Worm (Caenorhabditis elegans) whole organism, L1 larva: ENCODE results near the gene Y113G7B.28.

ENCODE experiments used
- C16A3.4 ChIP-seq: fragments of 150-350 bp; optimal IDR thresholded peaks from 2 replicates; lab custom pipeline; 2014; ENCODE audit warnings: missing biosample characterization, missing genetic modification characterization
- F16B12.6 ChIP-seq: fragments of 150-350 bp; optimal IDR thresholded peaks from 2 replicates; lab custom pipeline; 2014; ENCODE audit warnings: missing biosample characterization, missing genetic modification characterization
- Y116A8C.19 ChIP-seq: sonication (generic microtip); optimal IDR thresholded peaks from 2 replicates; lab custom pipeline; 2016; ENCODE audit warnings: missing compliant biosample characterization, missing genetic modification characterization, borderline replicate concordance
- aha-1 ChIP-seq: fragments of 150-350 bp; optimal IDR thresholded peaks from 2 replicates; lab custom pipeline; 2014; ENCODE audit warnings: missing biosample characterization, missing genetic modification characterization
- alr-1 ChIP-seq: fragments of 200-800 bp; sonication (Bioruptor generic); optimal IDR thresholded peaks from 2 replicates; lab custom pipeline; 2018; ENCODE audit warnings: borderline replicate concordance, mild to moderate bottlenecking, missing genetic modification characterization, missing compliant biosample characterization
- aly-2 ChIP-seq: fragments of 150-350 bp; optimal IDR thresholded peaks from 2 replicates; lab custom pipeline; 2014; ENCODE audit warnings: missing biosample characterization, missing genetic modification characterization
- ama-1 ChIP-seq: fragments of 150-350 bp; optimal IDR thresholded peaks from 2 replicates; lab custom pipeline; 2014
- blmp-1 ChIP-seq: fragments of 150-350 bp; optimal IDR thresholded peaks from 2 replicates; lab custom pipeline; 2014; ENCODE audit warnings: missing biosample characterization, missing genetic modification characterization
- ceh-63 ChIP-seq: fragments of 200-800 bp; sonication (Bioruptor generic); optimal IDR thresholded peaks from 2 replicates; lab custom pipeline; 2018; ENCODE audit warnings: mild to moderate bottlenecking, missing genetic modification characterization, missing compliant biosample characterization
- ceh-82 ChIP-seq, 3 experiments: fragments of 150-350 bp in 1 of 3; sonication (generic microtip) in 2 of 3; optimal IDR thresholded peaks; 2 replicates each; lab custom pipeline; 2014 to 2017; ENCODE audit warnings: missing biosample characterization in 3 of 3, missing genetic modification characterization in 3 of 3
- dpl-1 ChIP-seq, 3 experiments: fragments of 150-350 bp in 2 of 3; sonication (generic microtip) in 1 of 3; optimal IDR thresholded peaks; 2 replicates each; lab custom pipeline; 2014 to 2017; ENCODE audit warnings: missing biosample characterization in 3 of 3, missing genetic modification characterization in 3 of 3, missing genetic modification reagents in 3 of 3
- efl-1 ChIP-seq, 4 experiments: fragments of 150-350 bp; optimal IDR thresholded peaks in 3 of 4; peaks in 1 of 4; 1 replicate in 1 of 4; 2 replicates in 3 of 4; lab custom pipeline; 2014; ENCODE audit warnings: missing biosample characterization in 2 of 4, missing genetic modification characterization in 2 of 4, missing genetic modification reagents in 2 of 4
- egl-13 ChIP-seq: sonication (generic microtip); optimal IDR thresholded peaks from 2 replicates; lab custom pipeline; 2016; ENCODE audit warnings: missing genotype, missing genetic modification reagents, missing genetic modification characterization, missing compliant biosample characterization
- egl-27 ChIP-seq, 2 experiments: fragments of 150-350 bp in 1 of 2; sonication (generic microtip); optimal IDR thresholded peaks; 3 replicates each; lab custom pipeline; 2017 to 2018; ENCODE audit warnings: missing biosample characterization in 2 of 2, missing genetic modification characterization in 2 of 2, missing genetic modification reagents in 2 of 2
- elt-2 ChIP-seq: sonication (generic microtip); optimal IDR thresholded peaks from 2 replicates; lab custom pipeline; 2016; ENCODE audit warnings: missing genetic modification characterization, mild to moderate bottlenecking, inconsistent platforms, missing compliant biosample characterization, missing genetic modification reagents
- elt-3 ChIP-seq, 6 experiments: fragments of 150-350 bp in 1 of 6; sonication (generic microtip); optimal IDR thresholded peaks; 2 replicates each; lab custom pipeline; 2017 to 2018; ENCODE audit warnings: missing biosample characterization in 6 of 6, missing genetic modification characterization in 6 of 6, inconsistent platforms in 1 of 6
- ets-5 ChIP-seq: fragments of 200-800 bp; sonication (Bioruptor generic); IDR thresholded peaks from 2 replicates; pipeline ENCODE4 v1.3.6; 2022; ENCODE audit warnings: missing genetic modification characterization, missing compliant biosample characterization
- fkh-10 ChIP-seq: sonication (generic microtip); optimal IDR thresholded peaks from 2 replicates; lab custom pipeline; 2017; ENCODE audit warnings: missing biosample characterization, missing genetic modification reagents, missing genetic modification characterization
- fkh-4 ChIP-seq: sonication (generic microtip); optimal IDR thresholded peaks from 2 replicates; lab custom pipeline; 2016; ENCODE audit warnings: missing compliant biosample characterization, missing genetic modification characterization, borderline replicate concordance
- fos-1 ChIP-seq: fragments of 150-350 bp; optimal IDR thresholded peaks from 2 replicates; lab custom pipeline; 2014; ENCODE audit warnings: missing biosample characterization, missing genetic modification characterization
- grh-1 ChIP-seq: fragments of 200-800 bp; sonication (Bioruptor generic); IDR thresholded peaks from 2 replicates; pipeline ENCODE4 v1.3.6; 2022; ENCODE audit warnings: missing genetic modification reagents, missing genetic modification characterization, missing compliant biosample characterization
- hlh-17 ChIP-seq: fragments of 200-800 bp; sonication (Bioruptor generic); optimal IDR thresholded peaks from 2 replicates; lab custom pipeline; 2018; ENCODE audit warnings: missing genetic modification characterization, mild to moderate bottlenecking, missing compliant biosample characterization, moderate library complexity, borderline replicate concordance
- hlh-4 ChIP-seq: sonication (generic microtip); optimal IDR thresholded peaks from 2 replicates; lab custom pipeline; 2016; ENCODE audit warnings: mild to moderate bottlenecking, missing genetic modification characterization, missing compliant biosample characterization
- hpl-2 ChIP-seq: fragments of 150-350 bp; optimal IDR thresholded peaks from 2 replicates; lab custom pipeline; 2014; ENCODE audit warnings: missing biosample characterization, missing genetic modification reagents, missing genetic modification characterization
- irx-1 ChIP-seq: sonication (generic microtip); optimal IDR thresholded peaks from 2 replicates; lab custom pipeline; 2016; ENCODE audit warnings: missing genetic modification characterization, missing compliant biosample characterization
- lin-14 ChIP-seq: fragments of 200-800 bp; sonication (Bioruptor generic); optimal IDR thresholded peaks from 2 replicates; lab custom pipeline; 2018; ENCODE audit warnings: mild to moderate bottlenecking, missing genetic modification characterization, moderate library complexity, missing compliant biosample characterization
- lin-15B ChIP-seq: fragments of 150-350 bp; sonication (generic microtip); optimal IDR thresholded peaks from 3 replicates; lab custom pipeline; 2014; ENCODE audit warnings: missing biosample characterization, missing genetic modification characterization
- lin-35 ChIP-seq, 2 experiments: fragments of 150-350 bp; optimal IDR thresholded peaks; 2 replicates each; lab custom pipeline; 2014; ENCODE audit warnings: missing biosample characterization in 2 of 2, missing genetic modification characterization in 2 of 2, missing genetic modification reagents in 2 of 2
- lir-3 ChIP-seq: sonication (generic microtip); optimal IDR thresholded peaks from 2 replicates; lab custom pipeline; 2016; ENCODE audit warnings: mild to moderate bottlenecking, missing genetic modification characterization, moderate library complexity, missing compliant biosample characterization; ENCODE audit not compliant: poor library complexity
- lsy-2 ChIP-seq, 2 experiments: fragments of 150-350 bp; optimal IDR thresholded peaks; 2 replicates each; lab custom pipeline; 2014; ENCODE audit warnings: missing biosample characterization in 2 of 2, missing genetic modification characterization in 2 of 2
- mab-9 ChIP-seq: fragments of 200-800 bp; sonication (Bioruptor generic); IDR thresholded peaks from 2 replicates; pipeline ENCODE4 v1.3.6; 2022; ENCODE audit warnings: missing genetic modification reagents, missing genetic modification characterization, missing compliant biosample characterization
- mef-2 ChIP-seq: fragments of 150-350 bp; optimal IDR thresholded peaks from 2 replicates; lab custom pipeline; 2014; ENCODE audit warnings: missing biosample characterization, missing genetic modification characterization
- nhr-11 ChIP-seq: fragments of 150-350 bp; optimal IDR thresholded peaks from 2 replicates; lab custom pipeline; 2014; ENCODE audit warnings: missing biosample characterization, missing genetic modification characterization
- nhr-19 ChIP-seq: fragments of 200-800 bp; sonication (Bioruptor generic); conservative IDR thresholded peaks from 2 replicates; pipeline ENCODE4 v1.3.6; 2022; ENCODE audit warnings: missing genetic modification characterization, missing compliant biosample characterization
- nhr-71 ChIP-seq: sonication (generic microtip); optimal IDR thresholded peaks from 2 replicates; lab custom pipeline; 2016; ENCODE audit warnings: mild to moderate bottlenecking, missing genetic modification characterization, moderate library complexity, missing compliant biosample characterization
- nhr-85 ChIP-seq: sonication (generic microtip); peaks from one replicate; lab custom pipeline; 2016; ENCODE audit warnings: missing genetic modification characterization, inconsistent platforms, missing compliant biosample characterization
- rnt-1 ChIP-seq: sonication (generic microtip); optimal IDR thresholded peaks from 2 replicates; lab custom pipeline; 2016; ENCODE audit warnings: mild to moderate bottlenecking, missing genetic modification characterization, moderate library complexity, missing compliant biosample characterization
- sup-37 ChIP-seq: fragments of 200-800 bp; sonication (Bioruptor generic); optimal IDR thresholded peaks from 2 replicates; lab custom pipeline; 2018; ENCODE audit warnings: mild to moderate bottlenecking, missing genetic modification characterization, missing compliant biosample characterization
- swsn-7 ChIP-seq: sonication (generic microtip); optimal IDR thresholded peaks from 2 replicates; lab custom pipeline; 2016; ENCODE audit warnings: missing genetic modification characterization, missing compliant biosample characterization
- tlp-1 ChIP-seq: fragments of 150-350 bp; optimal IDR thresholded peaks from 2 replicates; lab custom pipeline; 2014; ENCODE audit warnings: missing biosample characterization, missing genetic modification characterization
- unc-130 ChIP-seq: fragments of 150-350 bp; optimal IDR thresholded peaks from 2 replicates; lab custom pipeline; 2017; ENCODE audit warnings: missing biosample characterization, missing genetic modification characterization, inconsistent platforms
- zag-1 ChIP-seq: fragments of 150-350 bp; optimal IDR thresholded peaks from 2 replicates; lab custom pipeline; 2014; ENCODE audit warnings: missing biosample characterization, missing genetic modification characterization
- zip-4 ChIP-seq: fragments of 200-800 bp; sonication (Bioruptor generic); optimal IDR thresholded peaks from 2 replicates; lab custom pipeline; 2018; ENCODE audit warnings: mild to moderate bottlenecking, missing genetic modification characterization, moderate library complexity, missing compliant biosample characterization
- ztf-4 ChIP-seq: fragments of 150-350 bp; optimal IDR thresholded peaks from 2 replicates; lab custom pipeline; 2014; ENCODE audit warnings: missing biosample characterization, missing genetic modification characterization

Gene Y113G7B.28

DNA sequence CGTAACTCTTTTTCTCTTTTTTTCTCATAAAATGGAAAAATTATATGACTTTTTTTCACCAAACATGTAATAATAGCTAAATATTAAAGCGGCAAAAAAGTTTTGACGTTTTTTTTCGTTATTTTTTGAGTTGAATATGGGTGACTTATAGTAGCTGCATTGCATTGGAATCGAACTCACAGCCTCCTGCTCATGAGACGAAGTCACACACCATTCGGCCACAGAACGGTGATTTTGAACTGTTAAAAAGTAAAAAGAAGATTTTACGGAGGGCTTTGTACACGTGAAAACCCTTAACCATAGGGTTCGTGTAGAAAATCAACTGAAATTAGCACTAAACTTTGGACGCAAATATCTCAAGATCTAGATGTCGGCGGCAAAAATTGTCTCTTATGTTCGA is 43.9 kb upstream of the Y113G7B.28 start:
- no peak for TF ChIP-seq grh-1
- no peak for TF ChIP-seq C16A3.4 (tag; lab: Kevin White, UChicago)
- no peak for TF ChIP-seq zag-1 (tag; lab: Kevin White, UChicago)
- no peak for TF ChIP-seq lin-15B (tag; lab: Kevin White, UChicago)

DNA sequence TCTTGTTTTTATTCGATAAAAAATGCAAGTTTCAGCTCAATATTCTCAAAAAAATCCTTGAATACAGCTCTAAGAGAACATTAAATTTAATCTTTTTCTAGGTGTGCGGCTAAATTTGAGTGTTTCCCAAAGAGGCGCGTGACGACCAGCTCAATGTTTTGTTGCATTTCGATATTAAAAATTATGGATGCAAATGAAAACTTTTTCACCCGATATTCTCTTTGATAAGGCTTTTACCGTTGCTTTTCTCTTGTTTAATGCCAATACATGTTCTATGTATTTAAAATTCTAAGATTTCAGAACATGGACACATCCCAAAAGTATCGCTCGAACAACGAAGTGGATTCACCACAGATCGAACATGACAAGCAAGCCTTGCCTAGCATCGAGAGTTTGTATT is 37.6 kb upstream of the Y113G7B.28 start, which contains the start of gene F19B2.6:
Gene F19B2.6 (plus strand): TSS at position 301 of the 400 bp plus-strand sequence.
- no peak for TF ChIP-seq hpl-2
- TF ChIP-seq ets-5 (GFP tag; lab: Robert Waterston, UW), result no peak
- TF ChIP-seq F16B12.6 (tag; lab: Kevin White, UChicago), result no peak
- TF ChIP-seq alr-1, result no peak
- no peak for TF ChIP-seq grh-1

DNA sequence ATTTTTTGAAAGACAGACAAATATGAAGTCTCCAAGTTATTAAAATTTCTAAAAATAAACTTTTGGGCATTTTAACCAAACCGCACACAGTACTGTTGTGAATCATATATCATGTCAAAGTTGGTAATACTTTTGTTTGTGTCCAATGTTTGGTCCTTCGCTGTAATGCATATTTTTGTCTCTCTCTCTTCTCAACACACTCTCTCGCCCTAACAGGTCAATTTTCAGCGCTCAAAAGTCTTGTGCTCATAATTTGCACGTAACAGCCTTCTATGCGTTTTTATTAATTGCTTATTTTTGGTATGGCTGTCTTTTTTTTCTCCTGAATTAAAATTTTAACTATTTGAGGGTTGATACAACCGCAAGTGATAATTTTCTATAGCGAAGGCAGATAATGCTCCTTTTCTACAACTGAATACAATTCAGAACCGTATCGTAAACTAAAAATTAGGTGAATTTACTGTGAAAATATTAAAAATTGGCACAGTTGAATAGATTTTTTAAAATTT is 34.0 kb upstream of the Y113G7B.28 start:
- no peak for TF ChIP-seq zip-4

DNA sequence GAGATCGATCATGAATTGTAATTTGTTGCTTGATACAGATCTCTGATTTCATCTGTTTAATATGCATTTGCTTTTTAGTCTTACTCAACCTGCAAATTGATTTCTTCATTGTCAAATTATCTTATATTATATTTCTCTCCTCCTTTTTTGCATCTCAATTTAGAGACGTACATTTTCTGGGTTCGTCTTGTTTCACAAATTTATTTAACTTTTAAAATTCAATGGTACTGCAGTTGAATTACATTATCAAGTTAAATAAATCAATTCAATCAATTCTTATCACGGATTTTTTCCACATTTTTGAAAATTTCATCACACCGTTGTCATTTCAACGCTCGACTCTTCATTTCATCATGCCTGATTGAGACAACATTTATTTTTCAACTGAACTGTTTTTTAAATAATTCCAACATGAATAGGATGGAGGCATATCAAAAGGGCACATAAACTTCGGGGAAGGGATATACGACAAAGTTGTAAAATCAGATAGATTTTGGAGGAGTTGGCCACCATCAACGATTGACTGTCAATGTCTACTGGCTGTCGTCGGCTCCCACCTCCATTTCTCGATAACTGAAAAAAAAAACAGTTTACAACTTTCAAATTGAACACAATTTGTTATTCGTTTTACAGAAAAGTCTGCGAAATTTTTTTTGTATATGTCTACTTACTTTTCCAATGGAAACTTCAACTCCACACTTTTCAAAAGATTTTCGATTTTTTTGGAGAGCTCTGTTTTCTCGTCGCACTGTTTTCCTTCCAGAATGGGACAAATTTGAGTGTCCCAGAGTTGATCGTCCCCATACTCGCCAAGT is 33.3 kb upstream of the Y113G7B.28 start:
- no peak for TF ChIP-seq mef-2 (tag; lab: Kevin White, UChicago)
- no peak for TF ChIP-seq lsy-2 (tag; optimal IDR thresholded peaks at IDR 0.05; lab: Kevin White, UChicago)
- no peak for TF ChIP-seq mab-9
- TF ChIP-seq lin-35 (GFP tag; optimal IDR thresholded peaks at IDR 0.05; lab: Kevin White, UChicago), result peak in 1 of 2 experiments; percentile 60
- TF ChIP-seq elt-2 (tag; lab: Kevin White, UChicago), result peak; percentile 73
- TF ChIP-seq nhr-19 (GFP tag; lab: Robert Waterston, UW), result no peak
- no peak for TF ChIP-seq swsn-7 (tag; lab: Kevin White, UChicago)
- TF ChIP-seq fkh-4 (tag; lab: Kevin White, UChicago), result no peak
- TF ChIP-seq tlp-1 (tag; lab: Kevin White, UChicago), result no peak
- TF ChIP-seq alr-1, result no peak
- no peak for TF ChIP-seq rnt-1 (tag; lab: Kevin White, UChicago)
- TF ChIP-seq F16B12.6 (tag; lab: Kevin White, UChicago), result no peak
- TF ChIP-seq lin-14, result no peak
- no peak for TF ChIP-seq irx-1 (tag; lab: Kevin White, UChicago)
- no peak for TF ChIP-seq aha-1
- peak; percentile 63 for TF ChIP-seq ama-1
- TF ChIP-seq egl-27 (tag; optimal IDR thresholded peaks at IDR 0.05; lab: Kevin White, UChicago), result no peak
- peak; percentile 9 for TF ChIP-seq nhr-71 (tag; lab: Kevin White, UChicago)
- no peak for TF ChIP-seq sup-37 (GFP tag; lab: Kevin White, UChicago)
- no peak for TF ChIP-seq fkh-10
- TF ChIP-seq blmp-1 (tag; lab: Kevin White, UChicago), result no peak
- no peak for TF ChIP-seq egl-13 (tag; lab: Kevin White, UChicago)
- no peak for TF ChIP-seq ceh-82 (tag; optimal IDR thresholded peaks at IDR 0.05; lab: Kevin White, UChicago)
- no peak for TF ChIP-seq ceh-63
- no peak for TF ChIP-seq ztf-4
- TF ChIP-seq nhr-85 (tag; lab: Kevin White, UChicago), result no peak
- no peak for TF ChIP-seq hlh-17 (GFP tag; lab: Kevin White, UChicago)
- peak; percentile 51 for TF ChIP-seq hpl-2
- no peak for TF ChIP-seq efl-1 (optimal IDR thresholded peaks at IDR 0.05; lab: Kevin White, UChicago)
- peak in 1 of 2 experiments; percentile 59 for TF ChIP-seq efl-1 (GFP tag; optimal IDR thresholded peaks at IDR 0.05 in 1 of 2; lab: Kevin White, UChicago)
- TF ChIP-seq unc-130 (tag; lab: Kevin White, UChicago), result no peak
- no peak for TF ChIP-seq Y116A8C.19 (tag; lab: Kevin White, UChicago)
- TF ChIP-seq fos-1 (tag; lab: Kevin White, UChicago), result no peak
- TF ChIP-seq lir-3 (tag; lab: Kevin White, UChicago), result no peak
- TF ChIP-seq dpl-1 (GFP tag; optimal IDR thresholded peaks at IDR 0.05; lab: Kevin White, UChicago), result no peak
- no peak for TF ChIP-seq nhr-11 (tag; lab: Kevin White, UChicago)
- no peak for TF ChIP-seq aly-2
- no peak for TF ChIP-seq hlh-4 (tag; lab: Kevin White, UChicago)
- no peak for TF ChIP-seq elt-3 (tag; optimal IDR thresholded peaks at IDR 0.05; lab: Kevin White, UChicago)
